Fruit fly (Drosophila melanogaster) whole organism, embryonic: ENCODE results near the gene RpS12.

ENCODE experiments used
- Antp ChIP-seq: fragments of 200-800 bp; sonication (Bioruptor generic); optimal IDR thresholded peaks from 3 replicates; lab custom pipeline; 2016; ENCODE audit warnings: missing biosample characterization, missing genetic modification characterization
- Bgb ChIP-seq: fragments of 200-800 bp; sonication (Bioruptor generic); IDR thresholded peaks from 2 replicates; pipeline ENCODE4 v1.3.6; 2022; ENCODE audit warnings: missing biosample characterization, missing genetic modification characterization; ENCODE audit not compliant: partially characterized antibody
- CG12155 ChIP-seq: fragments of 200-800 bp; sonication (Bioruptor generic); optimal IDR thresholded peaks from 3 replicates; lab custom pipeline; 2016; ENCODE audit warnings: missing biosample characterization, missing genetic modification characterization
- CG12659 ChIP-seq: fragments of 200-800 bp; sonication (Bioruptor generic); optimal IDR thresholded peaks from 3 replicates; lab custom pipeline; 2017; ENCODE audit warnings: mild to moderate bottlenecking, missing biosample characterization, missing genetic modification reagents, missing genetic modification characterization
- CG14014 ChIP-seq: fragments of 200-800 bp; sonication (Bioruptor generic); IDR thresholded peaks from 2 replicates; pipeline ENCODE4 v1.3.6; 2022; ENCODE audit warnings: missing biosample characterization, missing genetic modification characterization
- CG14667 ChIP-seq: fragments of 200-800 bp; sonication (Bioruptor generic); IDR thresholded peaks from 2 replicates; pipeline ENCODE4 v1.3.6; 2022; ENCODE audit warnings: missing biosample characterization, missing genetic modification characterization
- CG1529 ChIP-seq: fragments of 200-800 bp; sonication (Bioruptor generic); optimal IDR thresholded peaks from 3 replicates; lab custom pipeline; 2018; ENCODE audit warnings: missing biosample characterization, missing genetic modification characterization
- CG17612 ChIP-seq: fragments of 200-800 bp; sonication (Bioruptor generic); IDR thresholded peaks from 2 replicates; pipeline ENCODE4 v1.3.6; 2022; ENCODE audit warnings: missing biosample characterization, missing genetic modification characterization
- CG17912 ChIP-seq: fragments of 200-800 bp; sonication (Bioruptor generic); optimal IDR thresholded peaks from 2 replicates; lab custom pipeline; 2018; ENCODE audit warnings: missing biosample characterization, mild to moderate bottlenecking, missing genetic modification characterization
- CG18011 ChIP-seq: fragments of 200-800 bp; sonication (Bioruptor generic); optimal IDR thresholded peaks from 2 replicates; lab custom pipeline; 2017; ENCODE audit warnings: missing biosample characterization, missing genetic modification characterization, mild to moderate bottlenecking, moderate library complexity, missing genotype
- CG18599 ChIP-seq: fragments of 200-800 bp; sonication (Bioruptor generic); optimal IDR thresholded peaks from 3 replicates; lab custom pipeline; 2017; ENCODE audit warnings: missing biosample characterization, missing genetic modification characterization, mild to moderate bottlenecking, moderate library complexity, missing genetic modification reagents
- CG2199 ChIP-seq: fragments of 200-800 bp; sonication (Bioruptor generic); IDR thresholded peaks from 3 replicates; pipeline ENCODE4 v1.3.6; 2022; ENCODE audit warnings: missing biosample characterization, missing genetic modification characterization
- CG2202 ChIP-seq: fragments of 200-800 bp; sonication (Bioruptor generic); optimal IDR thresholded peaks from 2 replicates; lab custom pipeline; 2018; ENCODE audit warnings: missing biosample characterization, mild to moderate bottlenecking, missing genetic modification characterization
- CG34376 ChIP-seq: fragments of 200-800 bp; sonication (Bioruptor generic); optimal IDR thresholded peaks from 2 replicates; lab custom pipeline; 2018; ENCODE audit warnings: missing biosample characterization, mild to moderate bottlenecking, missing genetic modification characterization
- CG4360 ChIP-seq: fragments of 200-800 bp; sonication (Bioruptor generic); IDR thresholded peaks from 2 replicates; pipeline ENCODE4 v1.3.6; 2022; ENCODE audit warnings: missing biosample characterization, missing genetic modification characterization
- CG6254 ChIP-seq: fragments of 200-800 bp; sonication (Bioruptor generic); optimal IDR thresholded peaks from 3 replicates; lab custom pipeline; 2017; ENCODE audit warnings: mild to moderate bottlenecking, missing biosample characterization, missing genetic modification reagents, missing genetic modification characterization
- CG7372 ChIP-seq: fragments of 200-800 bp; sonication (Bioruptor generic); IDR thresholded peaks from 2 replicates; pipeline ENCODE4 v1.3.6; 2022; ENCODE audit warnings: missing biosample characterization, missing genetic modification characterization
- CG7963 ChIP-seq: fragments of 200-800 bp; sonication (Bioruptor generic); IDR thresholded peaks from 3 replicates; pipeline ENCODE4 v1.3.6; 2022; ENCODE audit warnings: missing biosample characterization, missing genetic modification characterization; ENCODE audit not compliant: partially characterized antibody
- CG8359 ChIP-seq: fragments of 200-800 bp; sonication (Bioruptor generic); optimal IDR thresholded peaks from 2 replicates; lab custom pipeline; 2017; ENCODE audit warnings: missing biosample characterization, mild to moderate bottlenecking, missing genetic modification characterization, borderline replicate concordance
- CG9609 ChIP-seq: fragments of 200-800 bp; sonication (Bioruptor generic); optimal IDR thresholded peaks from 3 replicates; lab custom pipeline; 2016; ENCODE audit warnings: missing biosample characterization, missing genetic modification characterization
- Deaf1 ChIP-seq: fragments of 200-800 bp; optimal IDR thresholded peaks from 3 replicates; lab custom pipeline; 2019; ENCODE audit warnings: missing biosample characterization, mild to moderate bottlenecking, missing genetic modification characterization, moderate library complexity
- Hey ChIP-seq: fragments of 200-800 bp; sonication (Bioruptor generic); optimal IDR thresholded peaks from 3 replicates; lab custom pipeline; 2018; ENCODE audit warnings: missing biosample characterization, mild to moderate bottlenecking, missing genetic modification characterization
- Hr3 ChIP-seq: fragments of 200-800 bp; sonication (Bioruptor generic); optimal IDR thresholded peaks from 3 replicates; lab custom pipeline; 2016; ENCODE audit warnings: missing biosample characterization, missing genetic modification characterization
- NC2α ChIP-seq: fragments of 200-800 bp; sonication (Bioruptor generic); optimal IDR thresholded peaks from 2 replicates; lab custom pipeline; 2016; ENCODE audit warnings: missing biosample characterization, missing genetic modification characterization
- Scr ChIP-seq: fragments of 200-800 bp; sonication (Bioruptor generic); IDR thresholded peaks from 2 replicates; pipeline ENCODE4 v1.3.6; 2022; ENCODE audit warnings: missing biosample characterization, missing genetic modification characterization; ENCODE audit not compliant: partially characterized antibody
- Sox100B ChIP-seq: fragments of 200-800 bp; sonication (Bioruptor generic); optimal IDR thresholded peaks from 3 replicates; lab custom pipeline; 2018; ENCODE audit warnings: missing biosample characterization, mild to moderate bottlenecking, missing genetic modification characterization
- Ssrp ChIP-seq: fragments of 200-800 bp; sonication (Bioruptor generic); optimal IDR thresholded peaks from 2 replicates; lab custom pipeline; 2018; ENCODE audit warnings: missing biosample characterization, mild to moderate bottlenecking, missing genetic modification characterization, moderate library complexity
- Stat92E ChIP-seq, 3 experiments: fragments of >200 bp in 2 of 3; fragments of 200-800 bp in 1 of 3; sonication (Bioruptor generic) in 1 of 3; optimal IDR thresholded peaks; 2 replicates each; lab custom pipeline; 2017 to 2019; ENCODE audit warnings: missing biosample characterization in 3 of 3, missing genetic modification characterization in 3 of 3, mild to moderate bottlenecking in 1 of 3, moderate library complexity in 1 of 3
- abd-A ChIP-seq: fragments of 200-800 bp; sonication (Bioruptor generic); optimal IDR thresholded peaks from 3 replicates; lab custom pipeline; 2019; ENCODE audit warnings: missing biosample characterization, mild to moderate bottlenecking, missing genetic modification characterization, moderate library complexity
- ara ChIP-seq: fragments of 200-800 bp; sonication (Bioruptor generic); IDR thresholded peaks from 2 replicates; pipeline ENCODE4 v1.3.6; 2022; ENCODE audit warnings: missing biosample characterization, missing genetic modification characterization
- corto ChIP-seq: fragments of 200-800 bp; sonication (Bioruptor generic); optimal IDR thresholded peaks from 2 replicates; lab custom pipeline; 2016; ENCODE audit warnings: missing biosample characterization, mild to moderate bottlenecking, missing genetic modification characterization, moderate library complexity
- croc ChIP-seq: fragments of 200-800 bp; sonication (Bioruptor generic); conservative IDR thresholded peaks from 3 replicates; pipeline ENCODE4 v1.3.6; 2022; ENCODE audit warnings: missing biosample characterization, missing genetic modification characterization
- crp ChIP-seq, 2 experiments: fragments of 200-800 bp; sonication (Bioruptor generic); optimal IDR thresholded peaks; 2 replicates in 1 of 2; 3 replicates in 1 of 2; lab custom pipeline; 2017; ENCODE audit warnings: missing biosample characterization in 2 of 2, missing genetic modification characterization in 2 of 2, mild to moderate bottlenecking in 1 of 2, moderate library complexity in 1 of 2
- dan ChIP-seq: fragments of 200-800 bp; sonication (Bioruptor generic); IDR thresholded peaks from 2 replicates; pipeline ENCODE4 v1.3.6; 2022; ENCODE audit warnings: missing biosample characterization, missing genetic modification characterization
- ftz-f1 ChIP-seq: fragments of 200-800 bp; sonication (Bioruptor generic); optimal IDR thresholded peaks from 2 replicates; lab custom pipeline; 2016; ENCODE audit warnings: missing biosample characterization, missing genetic modification characterization
- hb ChIP-seq: fragments of 200-800 bp; sonication (Bioruptor generic); IDR thresholded peaks from 3 replicates; pipeline ENCODE4 v1.3.6; 2022; ENCODE audit warnings: missing biosample characterization, missing genetic modification characterization; ENCODE audit not compliant: partially characterized antibody
- her ChIP-seq: fragments of 200-800 bp; sonication (Bioruptor generic); optimal IDR thresholded peaks from 2 replicates; lab custom pipeline; 2016; ENCODE audit warnings: missing biosample characterization, missing genetic modification characterization
- jumu ChIP-seq: fragments of 200-800 bp; sonication (Bioruptor generic); optimal IDR thresholded peaks from 3 replicates; lab custom pipeline; 2016; ENCODE audit warnings: missing biosample characterization, missing genetic modification characterization
- kah ChIP-seq: fragments of 200-800 bp; sonication (Bioruptor generic); optimal IDR thresholded peaks from 2 replicates; lab custom pipeline; 2018; ENCODE audit warnings: missing biosample characterization, mild to moderate bottlenecking, missing genetic modification characterization
- nerfin-1 ChIP-seq: fragments of 200-800 bp; sonication (Bioruptor generic); optimal IDR thresholded peaks from 3 replicates; lab custom pipeline; 2019; ENCODE audit warnings: missing biosample characterization, mild to moderate bottlenecking, missing genetic modification characterization, moderate library complexity
- pzg ChIP-seq: fragments of 200-800 bp; sonication (Bioruptor generic); optimal IDR thresholded peaks from 3 replicates; lab custom pipeline; 2018; ENCODE audit warnings: missing biosample characterization, mild to moderate bottlenecking, missing genetic modification characterization, moderate library complexity
- ranshi ChIP-seq: fragments of 200-800 bp; sonication (Bioruptor generic); IDR thresholded peaks from 2 replicates; pipeline ENCODE4 v1.3.6; 2022; ENCODE audit warnings: missing biosample characterization, missing genetic modification characterization
- scrt ChIP-seq: fragments of 200-800 bp; sonication (Bioruptor generic); optimal IDR thresholded peaks from 2 replicates; lab custom pipeline; 2018; ENCODE audit warnings: missing biosample characterization, mild to moderate bottlenecking, missing genetic modification characterization, moderate library complexity
- sens ChIP-seq: fragments of 200-800 bp; sonication (Bioruptor generic); peaks from one replicate; lab custom pipeline; 2016; ENCODE audit warnings: missing biosample characterization, missing genetic modification characterization
- sna ChIP-seq: fragments of 200-800 bp; sonication (Bioruptor generic); IDR thresholded peaks from 2 replicates; pipeline ENCODE4 v1.3.6; 2022; ENCODE audit warnings: missing biosample characterization, missing genetic modification characterization; ENCODE audit not compliant: partially characterized antibody
- unpg ChIP-seq: fragments of 200-800 bp; sonication (Bioruptor generic); optimal IDR thresholded peaks from 3 replicates; lab custom pipeline; 2018; ENCODE audit warnings: missing biosample characterization, mild to moderate bottlenecking, missing genetic modification characterization, moderate library complexity
- vfl ChIP-seq: fragments of 200-800 bp; sonication (Bioruptor generic); optimal IDR thresholded peaks from 2 replicates; lab custom pipeline; 2016; ENCODE audit warnings: missing biosample characterization, missing genetic modification characterization
- yki ChIP-seq: fragments of >200 bp; optimal IDR thresholded peaks from 3 replicates; lab custom pipeline; 2018

The RpS12 gene

DNA sequence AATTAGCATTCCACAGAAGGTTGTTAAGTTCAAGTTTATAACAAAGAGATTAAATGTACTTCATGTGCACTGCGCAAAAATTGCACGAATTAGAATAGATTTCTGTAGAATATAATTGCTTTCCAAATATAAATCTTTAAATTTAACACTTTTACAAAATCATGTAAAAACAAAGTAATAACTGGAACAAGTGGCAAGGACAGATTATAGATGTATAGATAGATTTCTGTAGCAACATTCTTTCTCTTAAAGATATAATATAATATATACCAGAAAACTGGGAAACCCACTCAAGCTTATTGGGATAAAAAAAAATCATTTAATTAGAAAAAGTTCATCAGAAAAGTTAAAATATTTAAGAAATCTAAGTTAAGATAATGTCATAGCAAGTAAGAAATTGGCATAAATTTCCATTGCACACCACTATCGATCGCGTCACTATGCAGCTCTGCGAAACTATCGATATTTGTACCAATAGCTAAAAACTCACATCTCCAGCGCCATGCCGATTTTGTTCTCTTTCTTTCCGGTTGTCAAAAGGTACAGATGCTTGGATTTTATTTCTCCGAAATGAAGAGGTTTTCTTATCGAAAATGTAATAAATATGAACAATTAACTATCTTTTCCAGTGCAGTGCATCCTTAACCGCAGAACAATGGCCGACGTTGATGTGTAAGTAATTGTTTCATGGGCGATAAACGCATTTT lies at the start of gene RpS12 (continued):
- TF ChIP-seq Deaf1 (tag; lab: Kevin White, UChicago) (peak; percentile 13), CG12155 (GFP tag; lab: Kevin White, UChicago) (peak; percentile 30), CG8359 (GFP tag; lab: Kevin White, UChicago) (peak; percentile 55), CG7372 (peak; percentile 68), Ssrp (peak; percentile 31), pzg (GFP tag; lab: Kevin White, UChicago) (peak; percentile 81), yki (lab: Kevin White, UChicago) (no peak), dan (GFP tag; lab: Robert Waterston, UW) (no peak), jumu (GFP tag; lab: Kevin White, UChicago) (peak; percentile 59), sna (GFP tag; lab: Robert Waterston, UW) (peak; percentile 55; the same call in 1 of the 2 replicates), CG14667 (GFP tag; lab: Robert Waterston, UW) (peak; percentile 46), ftz-f1 (GFP tag; lab: Kevin White, UChicago) (no peak), ranshi (peak; percentile 85), Sox100B (GFP tag; lab: Kevin White, UChicago) (peak; percentile 65), crp (GFP tag; optimal IDR thresholded peaks at IDR 0.05; lab: Kevin White, UChicago) (peak in 1 of 2 experiments; percentile 34), Scr (GFP tag; lab: Robert Waterston, UW) (peak; percentile 78), CG9609 (GFP tag; lab: Kevin White, UChicago) (peak; percentile 75), CG12659 (peak; percentile 73), vfl (GFP tag; lab: Kevin White, UChicago) (peak; percentile 71), CG2202 (tag; lab: Kevin White, UChicago) (peak; percentile 67), CG2199 (GFP tag; lab: Robert Waterston, UW) (peak; percentile 75; the same call in 2 of the 3 replicates), Hey (tag; lab: Kevin White, UChicago) (peak; percentile 37), corto (GFP tag; lab: Kevin White, UChicago) (no peak), CG18599 (GFP tag; lab: Kevin White, UChicago) (peak; percentile 78), CG34376 (GFP tag; lab: Kevin White, UChicago) (peak; percentile 88), kah (GFP tag; lab: Kevin White, UChicago) (peak; percentile 72), CG14014 (GFP tag; lab: Robert Waterston, UW) (peak; percentile 79), Bgb (peak; percentile 91), ara (GFP tag; lab: Robert Waterston, UW) (0 out of 2 replicates have a peak, but pooled peaks have one; percentile 3), CG6254 (GFP tag; lab: Kevin White, UChicago) (peak; percentile 42), her (peak; percentile 85), CG17912 (GFP tag; lab: Kevin White, UChicago) (peak; percentile 82), nerfin-1 (tag; lab: Kevin White, UChicago) (peak; percentile 69), Hr3 (GFP tag; lab: Kevin White, UChicago) (peak; percentile 55), CG17612 (GFP tag; lab: Robert Waterston, UW) (no peak), abd-A (tag; lab: Kevin White, UChicago) (peak; percentile 28), unpg (GFP tag; lab: Kevin White, UChicago) (peak; percentile 65), NC2α (GFP tag; lab: Kevin White, UChicago) (peak; percentile 67), croc (GFP tag; lab: Robert Waterston, UW) (no peak; the same call in 2 of the 3 replicates), Antp (GFP tag; lab: Kevin White, UChicago) (peak; percentile 80), CG18011 (GFP tag; lab: Kevin White, UChicago) (peak; percentile 67), CG4360 (GFP tag; lab: Robert Waterston, UW) (no peak), CG7963 (GFP tag; lab: Robert Waterston, UW) (peak; percentile 51; the same call in 2 of the 3 replicates), hb (GFP tag; lab: Robert Waterston, UW) (peak; percentile 82), sens (GFP tag; lab: Kevin White, UChicago) (peak; percentile 92), Stat92E (GFP tag; optimal IDR thresholded peaks at IDR 0.05; lab: Kevin White, UChicago) (peak in 1 of 3 experiments; percentile 59), scrt (GFP tag; lab: Kevin White, UChicago) (peak; percentile 72), CG1529 (peak; percentile 2)
